Worm (Caenorhabditis elegans): ENCODE measurements around the gene Y116A8C.43.
"Not testable (repeated sequence)": the region's sequence is repeated elsewhere in the genome, so short reads cannot be mapped to it uniquely, and the experiment has no call there.

ce11 chrIV:17064937-17065336, 23.7 kb upstream of the Y116A8C.43 start, which contains the start of gene Y116A8C.465:
- TF ChIP-seq pha-4 (tag; optimal IDR thresholded peaks at IDR 0.05); dpl-1 (GFP tag; optimal IDR thresholded peaks at IDR 0.05); snpc-1.1 (tag; optimal IDR thresholded peaks at IDR 0.05; ENCODE audit: insufficient read depth); aptf-2 (GFP tag; conservative IDR thresholded peaks at IDR 0.05); lin-54 (GFP tag; optimal IDR thresholded peaks at IDR 0.05); snpc-4 (GFP tag; optimal IDR thresholded peaks at IDR 0.05); snpc-4 (tag; optimal IDR thresholded peaks at IDR 0.05); nhr-90 (tag; optimal IDR thresholded peaks at IDR 0.05); snpc-3.4 (tag; optimal IDR thresholded peaks at IDR 0.05); B0336.3 (GFP tag; IDR thresholded peaks at IDR 0.05); fkh-3 (tag; optimal IDR thresholded peaks at IDR 0.05); lin-26 (GFP tag; IDR thresholded peaks at IDR 0.05); Y95B8A.8 (GFP tag; IDR thresholded peaks at IDR 0.05); him-1 (tag; optimal IDR thresholded peaks at IDR 0.05); efl-1 (GFP tag; optimal IDR thresholded peaks at IDR 0.05): not testable (repeated sequence)

Data from whole organism, young adult.